Fruit fly (Drosophila melanogaster): ENCODE results near the gene CG14634.

Gene CG14634

DNA sequence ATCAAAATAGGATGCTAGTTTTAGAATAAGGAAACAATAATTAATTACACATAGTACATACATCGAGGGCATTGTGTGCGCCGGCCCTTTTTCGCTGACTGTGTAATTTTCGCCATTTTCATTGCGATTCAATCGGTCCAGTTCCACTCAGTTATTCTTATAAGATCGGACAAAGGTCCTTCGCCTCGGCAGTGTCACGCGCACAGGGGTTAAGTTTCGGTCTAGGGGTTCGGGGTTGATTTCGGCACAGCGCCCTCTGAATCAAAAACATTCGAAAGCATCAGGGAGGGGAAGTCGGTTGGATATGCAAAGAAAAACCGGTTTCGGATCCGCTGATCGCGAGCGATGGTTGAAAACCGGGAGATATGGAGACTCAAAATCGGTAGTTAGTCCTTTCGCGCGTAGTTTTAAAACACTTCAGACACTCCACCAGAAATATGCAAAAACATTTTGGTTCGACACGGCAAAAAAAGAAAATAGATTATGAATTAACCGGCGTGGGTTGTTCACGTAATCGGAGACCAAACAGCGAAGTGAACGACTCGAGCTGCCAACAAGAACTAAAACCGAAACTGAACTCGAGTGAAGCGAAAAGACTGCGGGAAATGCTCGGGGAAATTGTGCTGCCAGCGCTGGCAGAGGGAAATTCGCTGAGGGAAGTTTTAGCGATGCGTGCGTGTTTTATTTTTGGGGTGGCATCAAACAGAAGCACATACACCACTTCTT is 26.3 kb upstream of the CG14634 start (continued):
- TF ChIP-seq CG14441 (GFP tag; IDR thresholded peaks at IDR 0.05) = no peak
- no peak for TF ChIP-seq CG3281 (GFP tag; optimal IDR thresholded peaks at IDR 0.05)
- no peak for TF ChIP-seq cg (GFP tag; optimal IDR thresholded peaks at IDR 0.05)
- no peak for TF ChIP-seq corto (GFP tag; optimal IDR thresholded peaks at IDR 0.05)
- peak; percentile 20; the same call in 1 of the 2 replicates for TF ChIP-seq CG10366 (GFP tag; IDR thresholded peaks at IDR 0.05)
- no peak for TF ChIP-seq row (GFP tag; IDR thresholded peaks at IDR 0.05)
- no peak for TF ChIP-seq CG4404 (GFP tag; IDR thresholded peaks at IDR 0.05)
- no peak for TF ChIP-seq Oli (tag; optimal IDR thresholded peaks at IDR 0.05)
- no peak for TF ChIP-seq caup (GFP tag; optimal IDR thresholded peaks at IDR 0.05; ENCODE audit: severe bottlenecking)
- TF ChIP-seq gce (GFP tag; IDR thresholded peaks at IDR 0.05) = no peak
- no peak for TF ChIP-seq eyg (GFP tag; optimal IDR thresholded peaks at IDR 0.05)
- no peak for TF ChIP-seq stc (GFP tag; IDR thresholded peaks at IDR 0.05)
- TF ChIP-seq usp (GFP tag; optimal IDR thresholded peaks at IDR 0.05) = no peak
- no peak for TF ChIP-seq ewg (GFP tag; optimal IDR thresholded peaks at IDR 0.05)
- TF ChIP-seq CG14965 (GFP tag; optimal IDR thresholded peaks at IDR 0.05; ENCODE audit: borderline replicate concordance) = no peak
- TF ChIP-seq CG4820 (GFP tag; optimal IDR thresholded peaks at IDR 0.05) = no peak
- no peak for TF ChIP-seq ftz-f1 (GFP tag; optimal IDR thresholded peaks at IDR 0.05)
- TF ChIP-seq Jarid2 (GFP tag; optimal IDR thresholded peaks at IDR 0.05) = peak; percentile 71
- no peak for TF ChIP-seq CG14014 (GFP tag; IDR thresholded peaks at IDR 0.05)
- TF ChIP-seq Fer1 (GFP tag; optimal IDR thresholded peaks at IDR 0.05) = no peak
- no peak for TF ChIP-seq CG11504 (tag; optimal IDR thresholded peaks at IDR 0.05)
- no peak for TF ChIP-seq aop (GFP tag; IDR thresholded peaks at IDR 0.05)
- peak in 1 of 2 experiments; percentile 80 for TF ChIP-seq insv (GFP tag; optimal IDR thresholded peaks at IDR 0.05)
- no peak for TF ChIP-seq ranshi (GFP tag; IDR thresholded peaks at IDR 0.05)
- TF ChIP-seq B-H1 (GFP tag; IDR thresholded peaks at IDR 0.05) = no peak
- no peak for TF ChIP-seq cas (GFP tag; IDR thresholded peaks at IDR 0.05)
- TF ChIP-seq pita (GFP tag; optimal IDR thresholded peaks at IDR 0.05) = no peak
- TF ChIP-seq danr (GFP tag; IDR thresholded peaks at IDR 0.05) = no peak
- TF ChIP-seq CG9437 (GFP tag; optimal IDR thresholded peaks at IDR 0.05) = no peak
- TF ChIP-seq CG18599 (GFP tag; optimal IDR thresholded peaks at IDR 0.05) = no peak
- no peak for TF ChIP-seq D19A (tag; optimal IDR thresholded peaks at IDR 0.05)
- TF ChIP-seq CG31224 (GFP tag; IDR thresholded peaks at IDR 0.05) = no peak
- TF ChIP-seq Mrtf (GFP tag; IDR thresholded peaks at IDR 0.05) = no peak
- no peak for TF ChIP-seq Eip74EF (GFP tag; optimal IDR thresholded peaks at IDR 0.05)
- no peak for TF ChIP-seq CG11085 (GFP tag; IDR thresholded peaks at IDR 0.05)
- TF ChIP-seq yki (optimal IDR thresholded peaks at IDR 0.05) = no peak
- no peak for TF ChIP-seq CG12391 (tag; optimal IDR thresholded peaks at IDR 0.05)
- TF ChIP-seq sc (optimal IDR thresholded peaks at IDR 0.05) = no peak
- no peak for TF ChIP-seq sc (GFP tag; optimal IDR thresholded peaks at IDR 0.05)
- no peak for TF ChIP-seq Tbp (GFP tag; optimal IDR thresholded peaks at IDR 0.05)
- no peak for TF ChIP-seq Hmx (GFP tag; optimal IDR thresholded peaks at IDR 0.05)
- no peak for TF ChIP-seq CG3407 (GFP tag; optimal IDR thresholded peaks at IDR 0.05)
- no peak for TF ChIP-seq CG1603 (tag; optimal IDR thresholded peaks at IDR 0.05)
- TF ChIP-seq maf-S (GFP tag; optimal IDR thresholded peaks at IDR 0.05) = no peak
- TF ChIP-seq CG10462 (GFP tag; optimal IDR thresholded peaks at IDR 0.05) = no peak
- TF ChIP-seq CG13287 (GFP tag; IDR thresholded peaks at IDR 0.05; ENCODE audit: partially characterized antibody) = no peak
- no peak for TF ChIP-seq HLH54F (GFP tag; optimal IDR thresholded peaks at IDR 0.05)
- TF ChIP-seq knrl (GFP tag; IDR thresholded peaks at IDR 0.05; ENCODE audit: partially characterized antibody) = no peak
- peak; percentile 58; the same call in 1 of the 3 replicates for TF ChIP-seq z (GFP tag; IDR thresholded peaks at IDR 0.05)
- TF ChIP-seq sna (GFP tag; IDR thresholded peaks at IDR 0.05; ENCODE audit: partially characterized antibody) = 0 out of 2 replicates have a peak, but pooled peaks have one; percentile 13
- no peak for TF ChIP-seq dan (GFP tag; IDR thresholded peaks at IDR 0.05)
